Fruit fly (Drosophila melanogaster): ENCODE measurements around the gene Ktl.

The Ktl gene

DNA sequence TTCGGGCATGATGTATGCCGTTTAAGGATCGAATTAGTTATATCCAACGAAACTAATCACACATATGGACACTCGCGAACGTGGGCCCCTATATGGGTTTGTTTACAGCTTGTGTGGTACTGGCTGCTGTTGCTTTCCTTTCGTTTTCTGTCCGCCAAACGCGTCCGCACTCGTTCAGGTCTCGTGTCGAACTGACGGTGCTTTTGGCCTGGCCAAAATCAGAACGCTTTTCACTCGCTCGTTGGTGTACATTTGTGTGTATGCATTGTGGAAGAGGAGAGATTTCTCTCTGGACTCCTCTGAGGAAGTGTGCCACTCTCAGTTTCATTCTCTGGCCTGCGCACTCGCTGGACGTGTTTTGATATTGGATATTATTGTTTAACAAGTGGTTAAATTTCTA is at the start of gene Ktl:
TSS of gene Ktl (minus strand) at position 193 of the 400 bp plus-strand sequence.
- TF ChIP-seq CG17806 (tag; optimal IDR thresholded peaks at IDR 0.05) (no peak), CG12605 (GFP tag; IDR thresholded peaks at IDR 0.05) (0 out of 2 replicates have a peak, but pooled peaks have one; percentile 10)

DNA sequence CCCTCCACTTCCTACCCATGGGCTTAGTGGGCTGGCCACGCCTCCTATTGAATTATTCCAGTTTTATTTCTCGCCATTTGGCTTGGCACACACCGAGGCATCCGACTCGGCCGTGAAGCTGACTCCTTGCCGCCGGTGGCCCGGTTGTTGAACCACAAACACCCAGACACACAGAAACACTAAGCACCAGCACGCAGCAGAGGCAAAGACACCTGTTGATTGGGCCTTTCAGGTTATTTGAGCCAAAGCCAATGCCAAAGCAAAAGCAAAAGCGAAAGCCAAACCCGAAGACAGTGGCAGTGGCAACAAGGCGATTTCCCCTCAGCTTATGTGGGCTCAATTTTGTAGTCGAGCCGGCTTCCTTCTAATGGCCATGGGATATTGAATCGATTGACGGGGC is 49.7 kb upstream of the Ktl start:
- TF ChIP-seq CG15710 (tag; optimal IDR thresholded peaks at IDR 0.05): no peak
- no peak for TF ChIP-seq CG14655 (GFP tag; optimal IDR thresholded peaks at IDR 0.05)
- no peak for TF ChIP-seq rn (GFP tag; IDR thresholded peaks at IDR 0.05)
- no peak for TF ChIP-seq Pif1A (GFP tag; optimal IDR thresholded peaks at IDR 0.05)
- TF ChIP-seq D1 (tag; optimal IDR thresholded peaks at IDR 0.05): no peak
- TF ChIP-seq CG9948 (tag; optimal IDR thresholded peaks at IDR 0.05): no peak
- TF ChIP-seq EcR (GFP tag; optimal IDR thresholded peaks at IDR 0.05): no peak
- TF ChIP-seq CG8159 (tag; optimal IDR thresholded peaks at IDR 0.05): no peak
- TF ChIP-seq Snoo (tag; optimal IDR thresholded peaks at IDR 0.05): no peak
- no peak for TF ChIP-seq CG13204 (GFP tag; optimal IDR thresholded peaks at IDR 0.05)
- TF ChIP-seq CG8301 (tag; optimal IDR thresholded peaks at IDR 0.05): no peak
- TF ChIP-seq Ets98B (GFP tag; IDR thresholded peaks at IDR 0.05): no peak
- no peak for TF ChIP-seq CG10348 (GFP tag; IDR thresholded peaks at IDR 0.05)
- no peak for TF ChIP-seq Pif1B (GFP tag; optimal IDR thresholded peaks at IDR 0.05)
- TF ChIP-seq CG4496 (GFP tag; IDR thresholded peaks at IDR 0.05): no peak
- no peak for TF ChIP-seq fd96Ca (GFP tag; IDR thresholded peaks at IDR 0.05)
- no peak for TF ChIP-seq gl (tag; optimal IDR thresholded peaks at IDR 0.05)
- TF ChIP-seq CG34367 (tag; optimal IDR thresholded peaks at IDR 0.05): no peak
- no peak for TF ChIP-seq CG12605 (GFP tag; IDR thresholded peaks at IDR 0.05)
- TF ChIP-seq CG17806 (tag; optimal IDR thresholded peaks at IDR 0.05): no peak

DNA sequence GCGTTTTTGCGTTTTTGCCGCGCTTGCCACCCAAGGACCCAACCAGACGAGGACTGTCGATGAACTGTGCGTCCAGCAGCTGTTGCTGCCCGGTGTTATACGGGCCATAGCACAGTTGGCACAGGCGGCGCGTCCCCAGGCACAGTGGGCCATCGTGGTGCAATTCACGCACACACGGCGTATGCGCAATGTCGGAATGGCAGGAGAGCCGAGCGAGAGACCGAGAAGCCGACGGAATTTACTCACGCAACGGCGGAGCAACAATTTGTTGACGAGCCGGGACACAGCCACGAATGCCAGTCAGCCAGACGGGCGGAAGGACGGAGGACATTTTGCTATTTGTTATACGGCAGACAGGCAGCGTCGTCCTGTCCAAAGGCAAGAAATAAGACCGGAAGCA is 48.3 kb upstream of the Ktl start, which contains the start of gene CG31191:
TSS of gene CG31191 (minus strand) at position 68 of the 400 bp plus-strand sequence.
- no peak for TF ChIP-seq CG32121 (GFP tag; IDR thresholded peaks at IDR 0.05)
- TF ChIP-seq CG12605 (GFP tag; IDR thresholded peaks at IDR 0.05): peak; percentile 53; the same call in 1 of the 2 replicates

DNA sequence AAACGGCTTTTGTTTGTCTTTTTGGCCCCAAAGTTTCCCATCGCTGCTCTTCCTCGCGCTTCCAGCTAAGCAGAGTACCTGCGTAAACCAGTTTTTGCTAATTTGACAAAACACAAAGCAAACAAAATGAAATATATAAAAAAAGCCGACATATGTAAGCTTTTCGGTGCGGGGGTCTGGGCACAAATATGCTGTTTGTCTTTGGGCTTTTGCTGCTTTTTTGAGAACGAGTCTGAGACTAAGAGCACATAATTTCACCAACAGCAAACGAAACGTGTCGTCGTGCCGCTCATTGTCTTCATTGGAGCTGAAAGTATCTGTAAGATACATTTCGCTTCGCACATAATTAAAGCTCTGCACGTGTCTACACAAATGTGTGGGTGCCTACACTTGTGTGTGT is 18.7 kb upstream of the Ktl start:
- no peak for TF ChIP-seq CG4496 (GFP tag; IDR thresholded peaks at IDR 0.05)
- no peak for TF ChIP-seq CG15710 (tag; optimal IDR thresholded peaks at IDR 0.05)
- no peak for TF ChIP-seq CG32121 (GFP tag; IDR thresholded peaks at IDR 0.05)
- no peak for TF ChIP-seq CG8159 (tag; optimal IDR thresholded peaks at IDR 0.05)
- TF ChIP-seq CG9948 (tag; optimal IDR thresholded peaks at IDR 0.05): no peak
- TF ChIP-seq Snoo (tag; optimal IDR thresholded peaks at IDR 0.05): no peak
- no peak for TF ChIP-seq fd96Ca (GFP tag; IDR thresholded peaks at IDR 0.05)

DNA sequence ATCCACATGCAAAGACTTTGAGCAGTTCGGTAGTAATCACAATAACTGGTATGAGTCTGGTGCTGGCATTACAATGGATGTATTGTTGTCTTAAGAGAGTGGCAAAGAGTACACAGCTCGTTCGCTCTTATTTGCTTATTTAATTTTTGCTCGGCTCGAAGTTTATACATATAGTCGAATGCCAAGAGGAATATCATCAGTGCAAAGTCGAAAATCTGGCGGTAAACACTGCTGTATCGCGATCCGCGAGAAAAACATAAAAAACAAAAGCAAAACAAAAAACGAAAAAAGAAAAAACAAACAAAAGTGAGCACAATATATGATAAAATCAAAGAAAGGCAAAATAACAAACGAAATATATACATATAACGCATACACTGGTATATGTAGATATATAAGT is 17.0 kb upstream of the Ktl start, which contains the start of gene hdly:
TSS of gene hdly (plus strand) at position 194 of the 400 bp plus-strand sequence.
- TF ChIP-seq CG32121 (GFP tag; IDR thresholded peaks at IDR 0.05): peak; percentile 99
- peak; percentile 80 for TF ChIP-seq EcR (GFP tag; optimal IDR thresholded peaks at IDR 0.05)
- TF ChIP-seq CG17806 (tag; optimal IDR thresholded peaks at IDR 0.05): peak; percentile 94
- peak; percentile 99 for TF ChIP-seq Pif1B (GFP tag; optimal IDR thresholded peaks at IDR 0.05)
- TF ChIP-seq CG34367 (tag; optimal IDR thresholded peaks at IDR 0.05): peak; percentile 99
- peak; percentile 97 for TF ChIP-seq CG15710 (tag; optimal IDR thresholded peaks at IDR 0.05)
- peak; percentile 99 for TF ChIP-seq Ets98B (GFP tag; IDR thresholded peaks at IDR 0.05)
- TF ChIP-seq Snoo (tag; optimal IDR thresholded peaks at IDR 0.05): peak; percentile 98
- TF ChIP-seq CG12605 (GFP tag; IDR thresholded peaks at IDR 0.05): peak; percentile 100
- TF ChIP-seq CG14655 (GFP tag; optimal IDR thresholded peaks at IDR 0.05): peak; percentile 98
- peak; percentile 98 for TF ChIP-seq fd96Ca (GFP tag; IDR thresholded peaks at IDR 0.05)
- TF ChIP-seq CG13204 (GFP tag; optimal IDR thresholded peaks at IDR 0.05): peak; percentile 99
- TF ChIP-seq CG10348 (GFP tag; IDR thresholded peaks at IDR 0.05): no peak
- peak; percentile 93 for TF ChIP-seq CG8159 (tag; optimal IDR thresholded peaks at IDR 0.05)
- TF ChIP-seq Pif1A (GFP tag; optimal IDR thresholded peaks at IDR 0.05): peak; percentile 99
- TF ChIP-seq D1 (tag; optimal IDR thresholded peaks at IDR 0.05): peak; percentile 84
- peak; percentile 99 for TF ChIP-seq CG4496 (GFP tag; IDR thresholded peaks at IDR 0.05)
- peak; percentile 90 for TF ChIP-seq CG9948 (tag; optimal IDR thresholded peaks at IDR 0.05)
- TF ChIP-seq CG8301 (tag; optimal IDR thresholded peaks at IDR 0.05): peak; percentile 97
- peak; percentile 99 for TF ChIP-seq rn (GFP tag; IDR thresholded peaks at IDR 0.05)
- peak; percentile 100 for TF ChIP-seq gl (tag; optimal IDR thresholded peaks at IDR 0.05)

DNA sequence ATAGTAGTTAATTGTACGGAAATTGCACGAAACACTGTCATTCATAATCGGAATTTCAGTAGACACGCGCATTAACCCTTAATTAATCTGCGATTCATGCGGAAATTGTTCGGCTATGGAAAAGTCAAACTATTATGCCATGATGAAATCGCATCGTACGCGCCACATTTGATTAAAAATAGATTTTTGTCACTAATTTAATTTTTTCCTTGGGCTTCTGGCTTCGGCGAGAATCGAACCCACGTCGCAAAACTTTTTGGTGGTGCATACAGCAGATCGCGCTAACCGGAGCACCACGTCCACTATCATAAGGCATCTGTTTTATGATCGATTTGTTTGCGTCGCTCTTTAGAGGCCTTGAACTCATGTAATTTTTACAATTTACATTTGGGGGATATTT is 15.6 kb upstream of the Ktl start:
- TF ChIP-seq CG15710 (tag; optimal IDR thresholded peaks at IDR 0.05) (no peak), CG14655 (GFP tag; optimal IDR thresholded peaks at IDR 0.05) (no peak), CG32121 (GFP tag; IDR thresholded peaks at IDR 0.05) (0 out of 2 replicates have a peak, but pooled peaks have one; percentile 19), EcR (GFP tag; optimal IDR thresholded peaks at IDR 0.05) (peak; percentile 29), CG9948 (tag; optimal IDR thresholded peaks at IDR 0.05) (no peak), CG12605 (GFP tag; IDR thresholded peaks at IDR 0.05) (peak; percentile 31; the same call in 1 of the 2 replicates)

DNA sequence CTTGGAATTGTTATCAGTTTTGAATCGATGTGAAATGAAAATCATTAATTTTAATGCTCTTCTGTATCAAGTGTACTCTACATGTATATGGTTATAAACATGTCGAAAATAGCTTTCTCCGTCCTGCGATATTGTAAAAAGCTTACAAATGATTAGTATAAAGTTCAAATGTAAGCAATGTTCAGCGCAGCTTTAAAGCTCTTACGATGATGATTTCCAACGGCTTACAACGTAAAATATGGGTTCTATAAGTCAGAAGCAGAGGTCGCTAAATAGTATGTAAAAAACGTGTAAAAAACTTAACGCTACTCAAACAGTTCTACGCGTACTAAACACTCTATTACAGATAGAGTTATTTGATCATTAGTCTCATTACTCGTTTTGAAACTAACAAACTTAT is 11.5 kb upstream of the Ktl start:
- TF ChIP-seq Pif1B (GFP tag; optimal IDR thresholded peaks at IDR 0.05) (no peak), Ets98B (GFP tag; IDR thresholded peaks at IDR 0.05) (no peak), rn (GFP tag; IDR thresholded peaks at IDR 0.05) (no peak), EcR (GFP tag; optimal IDR thresholded peaks at IDR 0.05) (no peak), CG8159 (tag; optimal IDR thresholded peaks at IDR 0.05) (no peak), D1 (tag; optimal IDR thresholded peaks at IDR 0.05) (no peak), CG13204 (GFP tag; optimal IDR thresholded peaks at IDR 0.05) (no peak), CG34367 (tag; optimal IDR thresholded peaks at IDR 0.05) (no peak), Pif1A (GFP tag; optimal IDR thresholded peaks at IDR 0.05) (no peak)
